Worm (Caenorhabditis elegans): ENCODE measurements around the gene Y53F4B.39.
"Not testable (repeated sequence)": the region's sequence is repeated elsewhere in the genome, so short reads cannot be mapped to it uniquely, and the experiment has no call there.

Gene Y53F4B.39

ce11 chrII:15134332-15134731 is 24.4 kb downstream of the Y53F4B.39 start, which contains the start of gene Y53F4B.24:
Gene Y53F4B.24, minus strand, starts transcription at chrII:15134432.
- no peak for TF ChIP-seq him-1 (tag; optimal IDR thresholded peaks at IDR 0.05)
- TF ChIP-seq dao-5 (tag; optimal IDR thresholded peaks at IDR 0.05) = no peak

- no peak for TF ChIP-seq dao-5 (tag; optimal IDR thresholded peaks at IDR 0.05)
- TF ChIP-seq W03F9.2 (tag; optimal IDR thresholded peaks at IDR 0.05) = no peak
- no peak for TF ChIP-seq him-1 (tag; optimal IDR thresholded peaks at IDR 0.05)
These were observed 25.9 kb downstream of the Y53F4B.39 start, which contains the start of gene Y53F4B.25 for ce11 chrII:15135886-15136285. Gene Y53F4B.25, plus strand, starts transcription at chrII:15136186.

ce11 chrII:15140881-15141280 is 30.9 kb downstream of the Y53F4B.39 start, which contains the start of gene Y53F4B.26:
Gene Y53F4B.26, minus strand, starts transcription at chrII:15140981.
- not testable (repeated sequence) for TF ChIP-seq dao-5, W03F9.2, him-1 (tag; optimal IDR thresholded peaks at IDR 0.05)

- TF ChIP-seq W03F9.2 (tag; optimal IDR thresholded peaks at IDR 0.05) (no peak), dao-5 (tag; optimal IDR thresholded peaks at IDR 0.05) (no peak), him-1 (tag; optimal IDR thresholded peaks at IDR 0.05) (no peak)
These were observed 33.8 kb downstream of the Y53F4B.39 start for ce11 chrII:15143729-15144128.

- no peak for TF ChIP-seq him-1 (tag; optimal IDR thresholded peaks at IDR 0.05)
- no peak for TF ChIP-seq W03F9.2 (tag; optimal IDR thresholded peaks at IDR 0.05)
- TF ChIP-seq dao-5 (tag; optimal IDR thresholded peaks at IDR 0.05) = no peak
These were observed 35.6 kb downstream of the Y53F4B.39 start, which contains the start of gene Y53F4B.27 for ce11 chrII:15145594-15145993. Gene Y53F4B.27, plus strand, starts transcription at chrII:15145894.

ce11 chrII:15148442-15148841 is 38.5 kb downstream of the Y53F4B.39 start:
- no peak for TF ChIP-seq him-1 (tag; optimal IDR thresholded peaks at IDR 0.05)
- no peak for TF ChIP-seq W03F9.2 (tag; optimal IDR thresholded peaks at IDR 0.05)
- TF ChIP-seq dao-5 (tag; optimal IDR thresholded peaks at IDR 0.05) = no peak

- TF ChIP-seq dao-5 (tag; optimal IDR thresholded peaks at IDR 0.05) (no peak), W03F9.2 (tag; optimal IDR thresholded peaks at IDR 0.05) (no peak), him-1 (tag; optimal IDR thresholded peaks at IDR 0.05) (no peak)
These were observed 47.9 kb downstream of the Y53F4B.39 start, which contains the start of gene ptr-20 for ce11 chrII:15157880-15158279. Gene ptr-20, plus strand, starts transcription at chrII:15158180.

ce11 chrII:15158364-15158763 is 48.4 kb downstream of the Y53F4B.39 start:
- TF ChIP-seq him-1 (tag; optimal IDR thresholded peaks at IDR 0.05) (no peak), dao-5 (tag; optimal IDR thresholded peaks at IDR 0.05) (no peak), W03F9.2 (tag; optimal IDR thresholded peaks at IDR 0.05) (no peak)

- TF ChIP-seq W03F9.2 (tag; optimal IDR thresholded peaks at IDR 0.05) (no peak), him-1 (tag; optimal IDR thresholded peaks at IDR 0.05) (no peak), dao-5 (tag; optimal IDR thresholded peaks at IDR 0.05) (no peak)
These were observed 54.5 kb downstream of the Y53F4B.39 start, which contains the start of gene gst-26 for ce11 chrII:15164453-15164852. Gene gst-26, minus strand, starts transcription at chrII:15164553.

ce11 chrII:15165681-15166235 is 55.8 kb downstream of the Y53F4B.39 start, which contains the start of gene gst-27:
Gene gst-27, minus strand, starts transcription at chrII:15165731.
- TF ChIP-seq him-1 (tag; optimal IDR thresholded peaks at IDR 0.05) (peak; percentile 44), dao-5 (tag; optimal IDR thresholded peaks at IDR 0.05) (peak; percentile 77), W03F9.2 (tag; optimal IDR thresholded peaks at IDR 0.05) (peak; percentile 77)
